Fruit fly (Drosophila melanogaster) whole organism, embryonic: Measurements from ENCODE around the gene Art8.

Source experiments
- Ada2b ChIP-seq: fragments of 200-800 bp; sonication (Bioruptor generic); IDR thresholded peaks from 2 replicates; pipeline ENCODE4 v1.3.6; 2022; ENCODE audit warnings: missing biosample characterization, missing genetic modification characterization
- CG10209 ChIP-seq: fragments of 200-800 bp; sonication (Bioruptor generic); optimal IDR thresholded peaks from 3 replicates; lab custom pipeline; 2017; ENCODE audit warnings: missing biosample characterization, mild to moderate bottlenecking, missing genetic modification characterization, missing genetic modification reagents
- CG10431 ChIP-seq: fragments of 200-800 bp; sonication (Bioruptor generic); optimal IDR thresholded peaks from 3 replicates; lab custom pipeline; 2018; ENCODE audit warnings: missing biosample characterization, mild to moderate bottlenecking, missing genetic modification characterization
- CG12071 ChIP-seq: fragments of 200-800 bp; sonication (Bioruptor generic); optimal IDR thresholded peaks from 3 replicates; lab custom pipeline; 2018; ENCODE audit warnings: missing biosample characterization, mild to moderate bottlenecking, missing genetic modification characterization
- CG12299 ChIP-seq: fragments of 200-800 bp; sonication (Bioruptor generic); optimal IDR thresholded peaks from 2 replicates; lab custom pipeline; 2018; ENCODE audit warnings: missing biosample characterization, mild to moderate bottlenecking, missing genetic modification characterization
- CG1233 ChIP-seq: fragments of 200-800 bp; sonication (Bioruptor generic); optimal IDR thresholded peaks from 4 replicates; lab custom pipeline; 2018; ENCODE audit warnings: missing biosample characterization, mild to moderate bottlenecking, missing genetic modification characterization
- CG12769 ChIP-seq: fragments of 200-800 bp; sonication (Bioruptor generic); optimal IDR thresholded peaks from 2 replicates; lab custom pipeline; 2019; ENCODE audit warnings: missing biosample characterization, mild to moderate bottlenecking, missing genetic modification characterization, moderate library complexity
- CG13624 ChIP-seq: fragments of 200-800 bp; sonication (Bioruptor generic); optimal IDR thresholded peaks from 2 replicates; lab custom pipeline; 2016; ENCODE audit warnings: missing biosample characterization, missing genetic modification characterization
- CG1529 ChIP-seq: fragments of 200-800 bp; sonication (Bioruptor generic); optimal IDR thresholded peaks from 3 replicates; lab custom pipeline; 2018; ENCODE audit warnings: missing biosample characterization, missing genetic modification characterization
- CG16815 ChIP-seq: fragments of 200-800 bp; sonication (Bioruptor generic); optimal IDR thresholded peaks from 3 replicates; lab custom pipeline; 2017; ENCODE audit warnings: missing biosample characterization, mild to moderate bottlenecking, missing genetic modification characterization
- CG16863 ChIP-seq: fragments of 200-800 bp; sonication (Bioruptor generic); optimal IDR thresholded peaks from 3 replicates; lab custom pipeline; 2016; ENCODE audit warnings: missing biosample characterization, missing genetic modification characterization
- CG2116 ChIP-seq: fragments of 200-800 bp; sonication (Bioruptor generic); optimal IDR thresholded peaks from 3 replicates; lab custom pipeline; 2018; ENCODE audit warnings: missing biosample characterization, mild to moderate bottlenecking, missing genetic modification characterization
- CG2120 ChIP-seq: fragments of 200-800 bp; sonication (Bioruptor generic); optimal IDR thresholded peaks from 3 replicates; lab custom pipeline; 2016; ENCODE audit warnings: missing biosample characterization, missing genetic modification characterization
- CG30403 ChIP-seq: fragments of 200-800 bp; sonication (Bioruptor generic); optimal IDR thresholded peaks from 3 replicates; lab custom pipeline; 2016; ENCODE audit warnings: missing biosample characterization, missing genetic modification characterization
- CG42726 ChIP-seq: fragments of 200-800 bp; sonication (Bioruptor generic); IDR thresholded peaks from 2 replicates; pipeline ENCODE4 v1.3.6; 2022; ENCODE audit warnings: missing biosample characterization, missing genetic modification characterization; ENCODE audit not compliant: partially characterized antibody
- CG4854 ChIP-seq: fragments of 200-800 bp; sonication (Bioruptor generic); optimal IDR thresholded peaks from 2 replicates; lab custom pipeline; 2016; ENCODE audit warnings: missing biosample characterization, missing genetic modification characterization, inconsistent platforms
- CG8388 ChIP-seq: fragments of 200-800 bp; sonication (Bioruptor generic); optimal IDR thresholded peaks from 2 replicates; lab custom pipeline; 2019; ENCODE audit warnings: missing biosample characterization, mild to moderate bottlenecking, missing genetic modification characterization, moderate library complexity
- CG8924 ChIP-seq: fragments of 200-800 bp; optimal IDR thresholded peaks from 3 replicates; lab custom pipeline; 2019; ENCODE audit warnings: missing biosample characterization, mild to moderate bottlenecking, missing genetic modification characterization, moderate library complexity
- CkIIα-i1 ChIP-seq: fragments of 200-800 bp; sonication (Bioruptor generic); IDR thresholded peaks from 2 replicates; pipeline ENCODE4 v1.3.6; 2022; ENCODE audit warnings: missing biosample characterization, missing genetic modification characterization
- Deaf1 ChIP-seq: fragments of 200-800 bp; optimal IDR thresholded peaks from 3 replicates; lab custom pipeline; 2019; ENCODE audit warnings: missing biosample characterization, mild to moderate bottlenecking, missing genetic modification characterization, moderate library complexity
- E2f1 ChIP-seq: fragments of 200-800 bp; sonication (Bioruptor generic); IDR thresholded peaks from 2 replicates; pipeline ENCODE4 v1.3.6; 2022; ENCODE audit warnings: missing biosample characterization, missing genetic modification characterization
- Ets65A ChIP-seq: fragments of 200-800 bp; sonication (Bioruptor generic); peaks from one replicate; lab custom pipeline; 2016; ENCODE audit warnings: missing biosample characterization, missing genetic modification characterization
- GATAe ChIP-seq: fragments of 200-800 bp; sonication (Bioruptor generic); conservative IDR thresholded peaks from 2 replicates; pipeline ENCODE4 v1.3.6; 2022; ENCODE audit warnings: missing biosample characterization, missing genetic modification characterization
- MBD-R2 ChIP-seq: fragments of 200-800 bp; sonication (Bioruptor generic); IDR thresholded peaks from 2 replicates; pipeline ENCODE4 v1.3.6; 2022; ENCODE audit warnings: missing biosample characterization, missing genetic modification characterization
- Max ChIP-seq: fragments of 200-800 bp; sonication (Bioruptor generic); optimal IDR thresholded peaks from 2 replicates; lab custom pipeline; 2016; ENCODE audit warnings: missing biosample characterization, mild to moderate bottlenecking, missing genetic modification characterization
- Taf1 ChIP-seq: fragments of 200-800 bp; sonication (Bioruptor generic); IDR thresholded peaks from 2 replicates; pipeline ENCODE4 v1.3.6; 2022; ENCODE audit warnings: missing biosample characterization, missing genetic modification characterization
- Tbp ChIP-seq: fragments of >200 bp; optimal IDR thresholded peaks from 2 replicates; lab custom pipeline; 2018; ENCODE audit warnings: missing biosample characterization, missing genetic modification characterization
- YL-1 ChIP-seq: fragments of 200-800 bp; sonication (Bioruptor generic); optimal IDR thresholded peaks from 3 replicates; lab custom pipeline; 2017; ENCODE audit warnings: missing biosample characterization, mild to moderate bottlenecking, missing genetic modification characterization
- bcd ChIP-seq: fragments of 200-800 bp; sonication (Bioruptor generic); optimal IDR thresholded peaks from 2 replicates; lab custom pipeline; 2017; ENCODE audit warnings: missing biosample characterization, mild to moderate bottlenecking, missing genetic modification characterization
- cas ChIP-seq: fragments of 200-800 bp; sonication (Bioruptor generic); IDR thresholded peaks from 2 replicates; pipeline ENCODE4 v1.3.6; 2022; ENCODE audit warnings: missing biosample characterization, missing genetic modification characterization
- chinmo ChIP-seq: fragments of 200-800 bp; sonication (Bioruptor generic); IDR thresholded peaks from 4 replicates; pipeline ENCODE4 v1.3.6; 2022; ENCODE audit warnings: missing biosample characterization, missing genetic modification characterization; ENCODE audit not compliant: partially characterized antibody
- crol ChIP-seq: fragments of 200-800 bp; sonication (Bioruptor generic); IDR thresholded peaks from 2 replicates; pipeline ENCODE4 v1.3.6; 2022; ENCODE audit warnings: missing biosample characterization, missing genetic modification characterization
- esg ChIP-seq: fragments of 200-800 bp; sonication (Bioruptor generic); conservative IDR thresholded peaks from 2 replicates; pipeline ENCODE4 v1.3.6; 2022; ENCODE audit warnings: missing biosample characterization, missing genetic modification characterization
- fd102C ChIP-seq: fragments of 200-800 bp; sonication (Bioruptor generic); optimal IDR thresholded peaks from 2 replicates; lab custom pipeline; 2018; ENCODE audit warnings: missing biosample characterization, mild to moderate bottlenecking, missing genetic modification characterization, moderate library complexity
- grn ChIP-seq: fragments of 200-800 bp; sonication (Bioruptor generic); optimal IDR thresholded peaks from 3 replicates; lab custom pipeline; 2017; ENCODE audit warnings: missing biosample characterization, missing genetic modification characterization
- kni ChIP-seq: fragments of 200-800 bp; sonication (Bioruptor generic); optimal IDR thresholded peaks from 3 replicates; lab custom pipeline; 2017; ENCODE audit warnings: mild to moderate bottlenecking, missing biosample characterization, missing genetic modification reagents, missing genetic modification characterization
- mld ChIP-seq: fragments of 200-800 bp; sonication (Bioruptor generic); IDR thresholded peaks from 3 replicates; pipeline ENCODE4 v1.3.6; 2022; ENCODE audit warnings: missing biosample characterization, missing genetic modification characterization; ENCODE audit not compliant: partially characterized antibody
- nau ChIP-seq: fragments of 200-800 bp; sonication (Bioruptor generic); optimal IDR thresholded peaks from 3 replicates; lab custom pipeline; 2017; ENCODE audit warnings: missing biosample characterization, mild to moderate bottlenecking, missing genetic modification characterization, missing genetic modification reagents
- nom ChIP-seq: fragments of 200-800 bp; sonication (Bioruptor generic); optimal IDR thresholded peaks from 2 replicates; lab custom pipeline; 2017; ENCODE audit warnings: missing biosample characterization, missing genetic modification characterization, mild to moderate bottlenecking, moderate library complexity, missing genetic modification reagents
- prd ChIP-seq, 3 experiments: fragments of >200 bp in 2 of 3; fragments of 200-800 bp in 1 of 3; sonication (Bioruptor generic) in 1 of 3; optimal IDR thresholded peaks in 2 of 3; IDR thresholded peaks in 1 of 3; 2 replicates in 2 of 3; 3 replicates in 1 of 3; pipeline versions ENCODE4 v1.3.6 to Lab custom; 2017 to 2022; ENCODE audit warnings: missing biosample characterization in 1 of 3, missing genetic modification characterization in 1 of 3
- slbo ChIP-seq: fragments of 200-800 bp; sonication (Bioruptor generic); IDR thresholded peaks from 2 replicates; pipeline ENCODE4 v1.3.6; 2022; ENCODE audit warnings: missing biosample characterization, missing genetic modification characterization
- so ChIP-seq: fragments of 200-800 bp; sonication (Bioruptor generic); IDR thresholded peaks from 3 replicates; pipeline ENCODE4 v1.3.6; 2022; ENCODE audit warnings: missing biosample characterization, missing genetic modification characterization
- sr ChIP-seq: fragments of 200-800 bp; sonication (Bioruptor generic); IDR thresholded peaks from 3 replicates; pipeline ENCODE4 v1.3.6; 2022; ENCODE audit warnings: missing biosample characterization, missing genetic modification characterization
- trem ChIP-seq: fragments of 200-800 bp; optimal IDR thresholded peaks from 3 replicates; lab custom pipeline; 2019; ENCODE audit warnings: missing biosample characterization, mild to moderate bottlenecking, missing genetic modification characterization, moderate library complexity
- tup ChIP-seq: fragments of 200-800 bp; sonication (Bioruptor generic); optimal IDR thresholded peaks from 2 replicates; lab custom pipeline; 2016; ENCODE audit warnings: missing biosample characterization, mild to moderate bottlenecking, missing genetic modification characterization, moderate library complexity
- usp ChIP-seq: fragments of >200 bp; optimal IDR thresholded peaks from 2 replicates; lab custom pipeline; 2017; ENCODE audit warnings: missing biosample characterization, missing genetic modification characterization
- vvl ChIP-seq: fragments of 200-800 bp; sonication (Bioruptor generic); IDR thresholded peaks from 2 replicates; pipeline ENCODE4 v1.3.6; 2022; ENCODE audit warnings: missing biosample characterization, missing genetic modification characterization
- wor ChIP-seq: fragments of 200-800 bp; sonication (Bioruptor generic); IDR thresholded peaks from 2 replicates; pipeline ENCODE4 v1.3.6; 2022; ENCODE audit warnings: missing biosample characterization, missing genetic modification characterization

Art8 gene

dm6 chr2L:11059206-11059605 is 48.3 kb upstream of the Art8 start (continued):
- TF ChIP-seq slbo: no peak
- no peak for TF ChIP-seq CG8388 (GFP tag; lab: Kevin White, UChicago)
- TF ChIP-seq nom (GFP tag; lab: Kevin White, UChicago): peak; percentile 30
- TF ChIP-seq CG42726: no peak
- TF ChIP-seq YL-1 (GFP tag; lab: Kevin White, UChicago): no peak
- TF ChIP-seq Ada2b (GFP tag; lab: Robert Waterston, UW): no peak
- TF ChIP-seq MBD-R2 (GFP tag; lab: Robert Waterston, UW): no peak
- TF ChIP-seq grn: no peak
- no peak for TF ChIP-seq fd102C (GFP tag; lab: Kevin White, UChicago)
- peak; percentile 47 for TF ChIP-seq CG12769
- no peak for TF ChIP-seq CG12071
- TF ChIP-seq CG1233 (GFP tag; lab: Kevin White, UChicago): no peak

- no peak for TF ChIP-seq CG8924 (tag; lab: Kevin White, UChicago)
- TF ChIP-seq mld: no peak
- TF ChIP-seq CG10209 (GFP tag; lab: Kevin White, UChicago): no peak
- TF ChIP-seq CG16863: no peak
- TF ChIP-seq Ets65A (GFP tag; lab: Kevin White, UChicago): peak; percentile 14
- no peak for TF ChIP-seq trem (tag; lab: Kevin White, UChicago)
- TF ChIP-seq kni: peak; percentile 47
- no peak for TF ChIP-seq esg (GFP tag; lab: Robert Waterston, UW)
- peak; percentile 66; the same call in 1 of the 4 replicates for TF ChIP-seq chinmo (GFP tag; lab: Robert Waterston, UW)
- peak; percentile 14 for TF ChIP-seq CG1529 (GFP tag; lab: Kevin White, UChicago)
- no peak for TF ChIP-seq CG12299 (tag; lab: Kevin White, UChicago)
- no peak for TF ChIP-seq prd (optimal IDR thresholded peaks at IDR 0.05; lab: Kevin White, UChicago)
- no peak for TF ChIP-seq prd (GFP tag; IDR thresholded peaks at IDR 0.05; lab: Robert Waterston, UW)
- TF ChIP-seq Taf1 (GFP tag; lab: Robert Waterston, UW): 0 out of 2 replicates have a peak, but pooled peaks have one; percentile 4
- no peak for TF ChIP-seq Deaf1 (tag; lab: Kevin White, UChicago)
- no peak for TF ChIP-seq bcd (GFP tag; lab: Kevin White, UChicago)
- TF ChIP-seq crol (GFP tag; lab: Robert Waterston, UW): peak; percentile 84
- no peak for TF ChIP-seq Max
- TF ChIP-seq Tbp (GFP tag; lab: Kevin White, UChicago): no peak
- TF ChIP-seq CG2120 (GFP tag; lab: Kevin White, UChicago): peak; percentile 47
- no peak for TF ChIP-seq MBD-R2 (GFP tag; lab: Robert Waterston, UW)
- TF ChIP-seq vvl (GFP tag; lab: Robert Waterston, UW): 0 out of 2 replicates have a peak, but pooled peaks have one; percentile 15
- TF ChIP-seq CG42726: no peak
- TF ChIP-seq CG16815 (GFP tag; lab: Kevin White, UChicago): peak; percentile 35
- TF ChIP-seq YL-1 (GFP tag; lab: Kevin White, UChicago): no peak
- TF ChIP-seq GATAe (GFP tag; lab: Robert Waterston, UW): 0 out of 2 replicates have a peak, but pooled peaks have one; percentile 7
- TF ChIP-seq sr: 0 out of 3 replicates have a peak, but pooled peaks have one; percentile 61
- TF ChIP-seq E2f1: 0 out of 2 replicates have a peak, but pooled peaks have one; percentile 1
- no peak for TF ChIP-seq CG13624 (GFP tag; lab: Kevin White, UChicago)
- no peak for TF ChIP-seq cas (GFP tag; lab: Robert Waterston, UW)
- TF ChIP-seq grn: peak; percentile 19
- TF ChIP-seq wor (GFP tag; lab: Robert Waterston, UW): 0 out of 2 replicates have a peak, but pooled peaks have one; percentile 13
- peak; percentile 2 for TF ChIP-seq CG30403
- no peak for TF ChIP-seq tup (GFP tag; lab: Kevin White, UChicago)
- no peak for TF ChIP-seq nau (GFP tag; lab: Kevin White, UChicago)
- TF ChIP-seq CG2116 (GFP tag; lab: Kevin White, UChicago): no peak
- TF ChIP-seq so (GFP tag; lab: Robert Waterston, UW): no peak; the same call in 2 of the 3 replicates
- TF ChIP-seq CG10431 (GFP tag; lab: Kevin White, UChicago): no peak
- TF ChIP-seq usp: no peak
- TF ChIP-seq CkIIα-i1 (GFP tag; lab: Robert Waterston, UW): no peak
- TF ChIP-seq CG4854: no peak
These were observed 47.3 kb upstream of the Art8 start for dm6 chr2L:11058111-11058665.
